Worm (Caenorhabditis elegans): ENCODE measurements around the gene T08D10.3.
A peak's percentile ranks its signal among the peaks of the same experiment; 100 is the strongest.

The T08D10.3 gene

DNA sequence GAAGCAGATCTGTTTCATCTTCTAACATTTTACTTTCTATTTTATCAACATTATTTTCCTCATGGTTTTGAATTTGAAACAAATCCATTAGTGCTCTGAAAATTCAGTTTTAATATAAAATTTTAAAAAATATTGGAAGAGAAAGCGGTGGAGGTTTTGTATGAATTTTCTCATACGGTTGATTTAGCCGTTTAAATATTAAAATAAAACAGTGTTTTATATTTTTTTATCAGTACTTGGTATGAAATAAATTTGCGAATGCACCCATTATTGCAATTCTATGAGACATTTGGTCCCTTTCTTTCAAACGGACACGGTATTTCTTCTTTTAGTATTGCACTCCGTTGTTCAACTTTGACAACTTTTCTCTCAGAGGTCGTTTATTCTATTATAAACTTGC is 23.7 kb upstream of the T08D10.3 start, which contains the start of gene dot-1.4:
TSS of gene dot-1.4 (minus strand) at position 101 of the 400 bp plus-strand sequence.
- TF ChIP-seq sdz-38 (tag; optimal IDR thresholded peaks at IDR 0.05) (no peak), ceh-58 (GFP tag; IDR thresholded peaks at IDR 0.05) (no peak), aptf-3 (GFP tag; IDR thresholded peaks at IDR 0.05) (no peak), madf-3 (GFP tag; IDR thresholded peaks at IDR 0.05) (no peak), snpc-3.4 (tag; optimal IDR thresholded peaks at IDR 0.05) (no peak), K12H6.12 (tag; optimal IDR thresholded peaks at IDR 0.05) (no peak), cebp-1 (GFP tag; IDR thresholded peaks at IDR 0.05) (no peak), cebp-1 (tag; optimal IDR thresholded peaks at IDR 0.05) (no peak), T07F8.4 (tag; optimal IDR thresholded peaks at IDR 0.05) (no peak)

DNA sequence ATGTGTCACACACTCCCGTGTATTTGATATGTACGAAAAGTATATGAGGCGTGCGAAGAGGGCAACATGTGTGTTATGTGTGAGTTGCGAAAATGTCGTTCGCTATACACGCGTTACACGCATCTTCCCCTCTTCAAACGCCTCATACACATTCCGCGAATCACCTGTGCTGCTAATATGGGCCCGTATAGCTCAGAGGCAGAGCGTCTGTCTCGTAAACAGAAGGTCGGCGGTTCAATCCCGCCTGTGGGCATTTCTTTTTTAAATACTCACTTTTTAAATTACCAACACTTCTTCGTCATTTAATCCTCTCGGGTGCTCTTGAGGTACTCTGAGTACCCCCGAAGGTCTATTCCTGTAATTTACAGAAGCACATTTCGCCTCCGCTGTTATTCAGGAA is 21.7 kb upstream of the T08D10.3 start:
- TF ChIP-seq athp-1 (tag; optimal IDR thresholded peaks at IDR 0.05) (peak; percentile 58), B0261.1 (tag; optimal IDR thresholded peaks at IDR 0.05) (peak; percentile 89), ztf-25 (GFP tag; IDR thresholded peaks at IDR 0.05) (peak; percentile 78; the same call in 1 of the 2 replicates), rcor-1 (GFP tag; IDR thresholded peaks at IDR 0.05) (peak; percentile 27; the same call in 1 of the 2 replicates), nhr-90 (tag; optimal IDR thresholded peaks at IDR 0.05) (peak; percentile 79), madf-3 (GFP tag; IDR thresholded peaks at IDR 0.05) (0 out of 2 replicates have a peak, but pooled peaks have one; percentile 17), dpl-1 (GFP tag; optimal IDR thresholded peaks at IDR 0.05) (no peak), madf-10 (tag; optimal IDR thresholded peaks at IDR 0.05) (peak; percentile 35), T26A5.8 (tag; optimal IDR thresholded peaks at IDR 0.05) (no peak), gei-17 (GFP tag; optimal IDR thresholded peaks at IDR 0.05) (no peak), ets-4 (GFP tag; optimal IDR thresholded peaks at IDR 0.05) (peak; percentile 4), B0035.1 (tag; optimal IDR thresholded peaks at IDR 0.05) (peak; percentile 42), F33H1.4 (GFP tag; IDR thresholded peaks at IDR 0.05) (no peak), mes-4 (tag; optimal IDR thresholded peaks at IDR 0.05) (peak; percentile 2), pbrm-1 (GFP tag; IDR thresholded peaks at IDR 0.05) (peak; percentile 78), mcd-1 (GFP tag; IDR thresholded peaks at IDR 0.05) (no peak), hrde-1 (tag; optimal IDR thresholded peaks at IDR 0.05; ENCODE audit: borderline replicate concordance) (peak; percentile 17), lin-40 (tag; optimal IDR thresholded peaks at IDR 0.05) (no peak), K12H6.12 (tag; optimal IDR thresholded peaks at IDR 0.05) (no peak), C17E4.6 (GFP tag; IDR thresholded peaks at IDR 0.05) (no peak), F49E8.2 (tag; optimal IDR thresholded peaks at IDR 0.05; ENCODE audit: insufficient read depth) (no peak), snpc-1.3 (tag; optimal IDR thresholded peaks at IDR 0.05; ENCODE audit: insufficient read depth) (peak; percentile 54), somi-1 (GFP tag; optimal IDR thresholded peaks at IDR 0.05) (peak; percentile 6), ztf-22 (GFP tag; optimal IDR thresholded peaks at IDR 0.05) (no peak), F39B2.1 (GFP tag; IDR thresholded peaks at IDR 0.05) (0 out of 2 replicates have a peak, but pooled peaks have one; percentile 21), ztf-28 (GFP tag; IDR thresholded peaks at IDR 0.05) (peak; percentile 71; the same call in 1 of the 2 replicates), K11D2.4 (GFP tag; IDR thresholded peaks at IDR 0.05) (no peak), egl-44 (GFP tag; IDR thresholded peaks at IDR 0.05) (peak; percentile 78; the same call in 1 of the 2 replicates), F55B11.4 (tag; optimal IDR thresholded peaks at IDR 0.05; ENCODE audit: borderline replicate concordance, insufficient read depth) (no peak), egl-18 (GFP tag; IDR thresholded peaks at IDR 0.05) (no peak), ztf-18 (tag; optimal IDR thresholded peaks at IDR 0.05) (peak; percentile 58), cebp-2 (GFP tag; IDR thresholded peaks at IDR 0.05) (peak; percentile 85), F10E7.11 (tag; optimal IDR thresholded peaks at IDR 0.05) (no peak), sdz-38 (tag; optimal IDR thresholded peaks at IDR 0.05) (no peak), chd-7 (tag; optimal IDR thresholded peaks at IDR 0.05) (peak; percentile 39), sea-2 (GFP tag; IDR thresholded peaks at IDR 0.05) (peak; percentile 82; the same call in 1 of the 2 replicates), D2030.7 (GFP tag; IDR thresholded peaks at IDR 0.05) (peak; percentile 86), aptf-3 (GFP tag; IDR thresholded peaks at IDR 0.05) (no peak), B0019.2 (GFP tag; conservative IDR thresholded peaks at IDR 0.05) (no peak), snpc-3.4 (tag; optimal IDR thresholded peaks at IDR 0.05) (peak; percentile 62), nfyb-1 (GFP tag; IDR thresholded peaks at IDR 0.05) (peak; percentile 67), ZK185.1 (tag; optimal IDR thresholded peaks at IDR 0.05; ENCODE audit: poor library complexity, severe bottlenecking) (peak; percentile 50)

Measured in whole organism, young adult.